Fruit fly (Drosophila melanogaster): ENCODE data around the gene bai.

The bai gene

dm6 chr3R:25027281-25028219 lies 11.6 kb upstream of the bai start (continued):
- TF ChIP-seq peb (GFP tag; IDR thresholded peaks at IDR 0.05): no peak
- peak; percentile 70 for TF ChIP-seq sug (tag; optimal IDR thresholded peaks at IDR 0.05)
- peak; percentile 50 for TF ChIP-seq kay (GFP tag; optimal IDR thresholded peaks at IDR 0.05)
- TF ChIP-seq exex (tag; optimal IDR thresholded peaks at IDR 0.05): peak; percentile 99
- peak; percentile 52 for TF ChIP-seq D19B (GFP tag; optimal IDR thresholded peaks at IDR 0.05)
- TF ChIP-seq HHEX (GFP tag; optimal IDR thresholded peaks at IDR 0.05): peak; percentile 61
- TF ChIP-seq CG2712 (tag; optimal IDR thresholded peaks at IDR 0.05): no peak
- no peak for TF ChIP-seq psq (GFP tag; optimal IDR thresholded peaks at IDR 0.05)
- no peak for TF ChIP-seq Mes4 (GFP tag; optimal IDR thresholded peaks at IDR 0.05)
- peak; percentile 50 for TF ChIP-seq MTF-1 (GFP tag; optimal IDR thresholded peaks at IDR 0.05; ENCODE audit: borderline replicate concordance)
- TF ChIP-seq CG18262 (tag; optimal IDR thresholded peaks at IDR 0.05): no peak
- no peak for TF ChIP-seq Camta (GFP tag; optimal IDR thresholded peaks at IDR 0.05)
- TF ChIP-seq pan (optimal IDR thresholded peaks at IDR 0.05): no peak
- TF ChIP-seq pan (GFP tag; optimal IDR thresholded peaks at IDR 0.05 in 1 of 2, IDR thresholded peaks at IDR 0.05 in 1 of 2): peak in 1 of 2 experiments; percentile 9
- peak; percentile 70 for TF ChIP-seq Med (GFP tag)
- peak; percentile 8 for TF ChIP-seq maf-S (GFP tag; optimal IDR thresholded peaks at IDR 0.05)
- TF ChIP-seq CG6765 (GFP tag; optimal IDR thresholded peaks at IDR 0.05): peak; percentile 54
- no peak for TF ChIP-seq CG17612 (GFP tag; IDR thresholded peaks at IDR 0.05)
- TF ChIP-seq mam (GFP tag; optimal IDR thresholded peaks at IDR 0.05): peak; percentile 65
- peak; percentile 31; the same call in 1 of the 2 replicates for TF ChIP-seq chm (GFP tag; IDR thresholded peaks at IDR 0.05)
- TF ChIP-seq CG9437 (GFP tag; optimal IDR thresholded peaks at IDR 0.05): peak; percentile 61
- TF ChIP-seq CG17385 (GFP tag; optimal IDR thresholded peaks at IDR 0.05): peak; percentile 57
- peak; percentile 21 for TF ChIP-seq CG10274 (GFP tag; optimal IDR thresholded peaks at IDR 0.05)
- peak; percentile 23 for TF ChIP-seq phol (tag; optimal IDR thresholded peaks at IDR 0.05)
- no peak for TF ChIP-seq CG13287 (GFP tag; IDR thresholded peaks at IDR 0.05; ENCODE audit: partially characterized antibody)
- TF ChIP-seq CG17912 (GFP tag; optimal IDR thresholded peaks at IDR 0.05): peak; percentile 18
- TF ChIP-seq repo (GFP tag; optimal IDR thresholded peaks at IDR 0.05): no peak
- peak; percentile 31 for TF ChIP-seq fu2 (GFP tag; optimal IDR thresholded peaks at IDR 0.05)
- peak; percentile 76 for TF ChIP-seq GATAe (GFP tag; conservative IDR thresholded peaks at IDR 0.05)
- no peak for TF ChIP-seq eve (GFP tag; optimal IDR thresholded peaks at IDR 0.05)
- TF ChIP-seq CG3281 (GFP tag; optimal IDR thresholded peaks at IDR 0.05): peak; percentile 72
- 0 out of 2 replicates have a peak, but pooled peaks have one; percentile 14 for TF ChIP-seq al (GFP tag; IDR thresholded peaks at IDR 0.05)
- TF ChIP-seq HLHmδ (GFP tag; optimal IDR thresholded peaks at IDR 0.05): no peak
- TF ChIP-seq CG30431 (GFP tag; optimal IDR thresholded peaks at IDR 0.05): no peak
- peak; percentile 4 for TF ChIP-seq pros (GFP tag; optimal IDR thresholded peaks at IDR 0.05)
- TF ChIP-seq Hsf (GFP tag; optimal IDR thresholded peaks at IDR 0.05): peak; percentile 29
- peak; percentile 90 for TF ChIP-seq Ets65A (GFP tag)
- peak; percentile 59 for TF ChIP-seq cwo (GFP tag; optimal IDR thresholded peaks at IDR 0.05)
- peak; percentile 10 for TF ChIP-seq pfk (GFP tag; optimal IDR thresholded peaks at IDR 0.05)
- TF ChIP-seq CG16815 (GFP tag; optimal IDR thresholded peaks at IDR 0.05): no peak
- TF ChIP-seq CG17829 (tag; optimal IDR thresholded peaks at IDR 0.05): peak; percentile 4
- no peak for TF ChIP-seq Opbp (GFP tag; IDR thresholded peaks at IDR 0.05; ENCODE audit: partially characterized antibody)
- no peak for TF ChIP-seq CG3838 (GFP tag; optimal IDR thresholded peaks at IDR 0.05)
- peak; percentile 41 for TF ChIP-seq Fer1 (GFP tag; optimal IDR thresholded peaks at IDR 0.05)
- TF ChIP-seq Bteb2 (GFP tag; optimal IDR thresholded peaks at IDR 0.05): no peak
- TF ChIP-seq zfh2 (GFP tag; optimal IDR thresholded peaks at IDR 0.05): peak; percentile 10
- TF ChIP-seq fd3F (GFP tag; optimal IDR thresholded peaks at IDR 0.05): peak; percentile 24
- TF ChIP-seq CG11504 (tag; optimal IDR thresholded peaks at IDR 0.05): no peak
- peak in 1 of 2 experiments; percentile 45 for TF ChIP-seq dpn (GFP tag; optimal IDR thresholded peaks at IDR 0.05)

Measured in whole organism, embryonic.